Worm (Caenorhabditis elegans) whole organism, late embryonic: ENCODE data around the gene zyg-1.

Experiments
- C38D4.7 ChIP-seq: fragments of 200-800 bp; sonication (Bioruptor generic); optimal IDR thresholded peaks from 2 replicates; lab custom pipeline; 2018; ENCODE audit warnings: mild to moderate bottlenecking, missing genetic modification characterization, moderate library complexity, missing compliant biosample characterization
- K02D7.2 ChIP-seq: sonication (generic microtip); optimal IDR thresholded peaks from 2 replicates; lab custom pipeline; 2017; ENCODE audit warnings: mild to moderate bottlenecking, missing genetic modification characterization, missing compliant biosample characterization
- K09A11.1 ChIP-seq: sonication (generic microtip); optimal IDR thresholded peaks from 2 replicates; lab custom pipeline; 2017; ENCODE audit warnings: antibody characterized with exemption, mild to moderate bottlenecking, missing genetic modification characterization, missing compliant biosample characterization; ENCODE audit not compliant: insufficient read depth
- T23F11.4 ChIP-seq: fragments of 200-800 bp; sonication (Bioruptor generic); optimal IDR thresholded peaks from 2 replicates; lab custom pipeline; 2018; ENCODE audit warnings: mild to moderate bottlenecking, missing genetic modification characterization, missing compliant biosample characterization
- ahr-1 ChIP-seq: sonication (generic microtip); optimal IDR thresholded peaks from 2 replicates; lab custom pipeline; 2016; ENCODE audit warnings: missing genetic modification characterization, missing compliant biosample characterization
- ceh-2 ChIP-seq: sonication (generic microtip); optimal IDR thresholded peaks from 2 replicates; lab custom pipeline; 2016; ENCODE audit warnings: missing genotype, missing genetic modification characterization, missing compliant biosample characterization
- ceh-22 ChIP-seq: sonication (generic microtip); optimal IDR thresholded peaks from 2 replicates; lab custom pipeline; 2017; ENCODE audit warnings: missing biosample characterization, missing genetic modification characterization
- ceh-24 ChIP-seq: sonication (generic microtip); optimal IDR thresholded peaks from 2 replicates; lab custom pipeline; 2016; ENCODE audit warnings: mild to moderate bottlenecking, missing genetic modification characterization, missing compliant biosample characterization
- ceh-31 ChIP-seq: sonication (generic microtip); optimal IDR thresholded peaks from 2 replicates; lab custom pipeline; 2016; ENCODE audit warnings: missing genetic modification characterization, missing compliant biosample characterization
- ceh-45 ChIP-seq: fragments of 200-800 bp; sonication (Bioruptor generic); IDR thresholded peaks from 2 replicates; pipeline ENCODE4 v1.3.6; 2022; ENCODE audit warnings: missing genetic modification reagents, missing genetic modification characterization, missing compliant biosample characterization
- ceh-48 ChIP-seq: sonication (generic microtip); optimal IDR thresholded peaks from 2 replicates; lab custom pipeline; 2016; ENCODE audit warnings: missing genetic modification characterization, inconsistent platforms, missing compliant biosample characterization
- ceh-6 ChIP-seq: fragments of 200-800 bp; sonication (Bioruptor generic); optimal IDR thresholded peaks from 2 replicates; lab custom pipeline; 2018; ENCODE audit warnings: mild to moderate bottlenecking, missing genetic modification characterization, missing compliant biosample characterization
- ceh-9 ChIP-seq: sonication (generic microtip); optimal IDR thresholded peaks from 2 replicates; lab custom pipeline; 2016; ENCODE audit warnings: mild to moderate bottlenecking, missing genetic modification characterization, inconsistent platforms, missing compliant biosample characterization
- dmd-4 ChIP-seq: sonication (generic microtip); optimal IDR thresholded peaks from 2 replicates; lab custom pipeline; 2016; ENCODE audit warnings: borderline replicate concordance, missing genetic modification characterization, missing compliant biosample characterization
- elt-2 ChIP-seq: sonication (generic microtip); optimal IDR thresholded peaks from 2 replicates; lab custom pipeline; 2016; ENCODE audit warnings: missing genetic modification reagents, missing genetic modification characterization, missing compliant biosample characterization
- elt-4 ChIP-seq: sonication (generic microtip); optimal IDR thresholded peaks from 2 replicates; lab custom pipeline; 2016; ENCODE audit warnings: missing genetic modification characterization, missing compliant biosample characterization
- ets-4 ChIP-seq: sonication (generic microtip); optimal IDR thresholded peaks from 2 replicates; lab custom pipeline; 2016; ENCODE audit warnings: missing genetic modification characterization, missing compliant biosample characterization
- fkh-6 ChIP-seq: sonication (generic microtip); optimal IDR thresholded peaks from 2 replicates; lab custom pipeline; 2016; ENCODE audit warnings: missing genetic modification characterization, missing compliant biosample characterization
- hlh-13 ChIP-seq: fragments of 200-800 bp; sonication (Bioruptor generic); optimal IDR thresholded peaks from 2 replicates; lab custom pipeline; 2018; ENCODE audit warnings: mild to moderate bottlenecking, missing genetic modification characterization, missing compliant biosample characterization
- hlh-15 ChIP-seq: sonication (generic microtip); optimal IDR thresholded peaks from 2 replicates; lab custom pipeline; 2016; ENCODE audit warnings: missing genetic modification characterization, missing compliant biosample characterization
- hlh-30 ChIP-seq: sonication (generic microtip); optimal IDR thresholded peaks from 2 replicates; lab custom pipeline; 2017; ENCODE audit warnings: antibody characterized with exemption, missing genetic modification characterization, missing compliant biosample characterization; ENCODE audit not compliant: insufficient read depth
- hlh-8 ChIP-seq: sonication (generic microtip); optimal IDR thresholded peaks from 2 replicates; lab custom pipeline; 2016; ENCODE audit warnings: missing genotype, missing genetic modification characterization, missing compliant biosample characterization
- lim-6 ChIP-seq: sonication (generic microtip); optimal IDR thresholded peaks from 2 replicates; lab custom pipeline; 2016; ENCODE audit warnings: missing genetic modification characterization, missing compliant biosample characterization
- lin-11 ChIP-seq: fragments of 200-800 bp; sonication (Bioruptor generic); optimal IDR thresholded peaks from 2 replicates; lab custom pipeline; 2018; ENCODE audit warnings: mild to moderate bottlenecking, missing genetic modification characterization, missing compliant biosample characterization
- madf-2 ChIP-seq: sonication (generic microtip); optimal IDR thresholded peaks from 2 replicates; lab custom pipeline; 2017; ENCODE audit warnings: missing genetic modification characterization, missing compliant biosample characterization
- nfya-1 ChIP-seq: sonication (generic microtip); optimal IDR thresholded peaks from 2 replicates; lab custom pipeline; 2017; ENCODE audit warnings: missing genetic modification characterization, mild to moderate bottlenecking, missing compliant biosample characterization, antibody characterized with exemption, moderate library complexity
- nhr-11 ChIP-seq: fragments of 150-350 bp; optimal IDR thresholded peaks from 2 replicates; lab custom pipeline; 2014; ENCODE audit warnings: missing biosample characterization, missing genetic modification characterization
- pax-1 ChIP-seq: fragments of 150-350 bp; optimal IDR thresholded peaks from 2 replicates; lab custom pipeline; 2014; ENCODE audit warnings: missing biosample characterization, missing genetic modification characterization
- pha-2 ChIP-seq: sonication (generic microtip); optimal IDR thresholded peaks from 2 replicates; lab custom pipeline; 2017; ENCODE audit warnings: mild to moderate bottlenecking, missing genetic modification characterization, missing compliant biosample characterization
- pqm-1 ChIP-seq: sonication (generic microtip); optimal IDR thresholded peaks from 2 replicates; lab custom pipeline; 2016; ENCODE audit warnings: missing genetic modification characterization, missing compliant biosample characterization
- ref-2 ChIP-seq: sonication (generic microtip); optimal IDR thresholded peaks from 2 replicates; lab custom pipeline; 2016; ENCODE audit warnings: missing genetic modification characterization, missing compliant biosample characterization
- sdc-2 ChIP-seq: sonication (generic microtip); optimal IDR thresholded peaks from 2 replicates; lab custom pipeline; 2016; ENCODE audit warnings: missing genotype, missing genetic modification characterization, missing compliant biosample characterization
- sox-2 ChIP-seq: fragments of 200-800 bp; sonication (Bioruptor generic); IDR thresholded peaks from 2 replicates; pipeline ENCODE4 v1.3.6; 2022; ENCODE audit warnings: missing genetic modification reagents, missing genetic modification characterization, missing compliant biosample characterization
- sox-4 ChIP-seq: sonication (generic microtip); optimal IDR thresholded peaks from 2 replicates; lab custom pipeline; 2017; ENCODE audit warnings: mild to moderate bottlenecking, missing genetic modification characterization, inconsistent platforms, missing compliant biosample characterization
- tbx-2 ChIP-seq: sonication (generic microtip); optimal IDR thresholded peaks from 2 replicates; lab custom pipeline; 2016; ENCODE audit warnings: missing genetic modification characterization, missing compliant biosample characterization
- tbx-7 ChIP-seq: sonication (generic microtip); optimal IDR thresholded peaks from 2 replicates; lab custom pipeline; 2016; ENCODE audit warnings: missing genotype, missing genetic modification characterization, missing compliant biosample characterization
- ttx-3 ChIP-seq: sonication (generic microtip); optimal IDR thresholded peaks from 2 replicates; lab custom pipeline; 2016; ENCODE audit warnings: missing genetic modification reagents, missing genetic modification characterization, missing compliant biosample characterization
- unc-86 ChIP-seq: sonication (generic microtip); optimal IDR thresholded peaks from 2 replicates; lab custom pipeline; 2016; ENCODE audit warnings: missing genetic modification characterization, missing compliant biosample characterization
- zip-5 ChIP-seq: sonication (generic microtip); optimal IDR thresholded peaks from 2 replicates; lab custom pipeline; 2016; ENCODE audit warnings: missing genetic modification characterization, missing compliant biosample characterization

zyg-1 gene

ce11 chrII:5665991-5666390 is 16.4 kb downstream of the zyg-1 start, which contains the start of gene C25H3.16:
Gene C25H3.16, plus strand, starts transcription at chrII:5666291.
- TF ChIP-seq ceh-6 (GFP tag; lab: Kevin White, UChicago), result no peak
- TF ChIP-seq ceh-24 (tag; lab: Kevin White, UChicago), result no peak
- TF ChIP-seq elt-4 (tag; lab: Kevin White, UChicago), result no peak
- TF ChIP-seq ahr-1, result no peak
- TF ChIP-seq hlh-30, result no peak
- TF ChIP-seq nhr-11, result no peak
- TF ChIP-seq C38D4.7 (GFP tag; lab: Kevin White, UChicago), result no peak
- TF ChIP-seq ceh-48 (tag; lab: Kevin White, UChicago), result no peak
- no peak for TF ChIP-seq hlh-13 (GFP tag; lab: Kevin White, UChicago)
- TF ChIP-seq ttx-3 (tag; lab: Kevin White, UChicago), result no peak
- no peak for TF ChIP-seq hlh-15 (tag; lab: Kevin White, UChicago)
- no peak for TF ChIP-seq nfya-1 (tag; lab: Kevin White, UChicago)
- no peak for TF ChIP-seq pqm-1 (tag; lab: Kevin White, UChicago)
- no peak for TF ChIP-seq K02D7.2 (tag; lab: Kevin White, UChicago)
- no peak for TF ChIP-seq lim-6 (tag; lab: Kevin White, UChicago)
- TF ChIP-seq K09A11.1 (tag; lab: Kevin White, UChicago), result no peak
- TF ChIP-seq, all 69 proteins: peak for 0

- TF ChIP-seq K09A11.1 (tag; lab: Kevin White, UChicago) (no peak), sox-2 (GFP tag; lab: Robert Waterston, UW) (no peak), ceh-9 (no peak), sox-4 (no peak), T23F11.4 (GFP tag; lab: Kevin White, UChicago) (no peak), ceh-2 (no peak), nfya-1 (tag; lab: Kevin White, UChicago) (no peak), ceh-31 (no peak), pha-2 (no peak), lin-11 (tag; lab: Kevin White, UChicago) (no peak), ceh-22 (tag; lab: Kevin White, UChicago) (no peak), zip-5 (tag; lab: Kevin White, UChicago) (no peak), ahr-1 (no peak), tbx-7 (tag; lab: Kevin White, UChicago) (no peak), unc-86 (no peak), C38D4.7 (GFP tag; lab: Kevin White, UChicago) (no peak), elt-2 (tag; lab: Kevin White, UChicago) (no peak), madf-2 (tag; lab: Kevin White, UChicago) (no peak), elt-4 (tag; lab: Kevin White, UChicago) (no peak), hlh-8 (tag; lab: Kevin White, UChicago) (no peak)
These were observed 18.0 kb downstream of the zyg-1 start for ce11 chrII:5667540-5667939.

- TF ChIP-seq sdc-2 (tag; lab: Kevin White, UChicago) (no peak), ets-4 (tag; lab: Kevin White, UChicago) (no peak), K09A11.1 (tag; lab: Kevin White, UChicago) (no peak), ref-2 (tag; lab: Kevin White, UChicago) (no peak), fkh-6 (no peak), ceh-2 (no peak), dmd-4 (tag; lab: Kevin White, UChicago) (no peak), nhr-11 (no peak), ceh-24 (tag; lab: Kevin White, UChicago) (no peak), zip-5 (tag; lab: Kevin White, UChicago) (no peak), ceh-45 (no peak), sox-4 (no peak), hlh-30 (no peak), ceh-6 (GFP tag; lab: Kevin White, UChicago) (no peak), pax-1 (tag; lab: Kevin White, UChicago) (no peak), tbx-2 (tag; lab: Kevin White, UChicago) (no peak), ttx-3 (tag; lab: Kevin White, UChicago) (no peak), hlh-15 (tag; lab: Kevin White, UChicago) (no peak)
These were observed 19.3 kb downstream of the zyg-1 start, which contains the start of gene C25H3.7 for ce11 chrII:5668830-5669229. Gene C25H3.7, minus strand, starts transcription at chrII:5668930.
